Worm (Caenorhabditis elegans) whole organism, midembryonic: ENCODE measurements around the gene C54D10.9.

ENCODE experiments used
- T22C8.4 ChIP-seq: fragments of 200-800 bp; sonication (Bioruptor generic); IDR thresholded peaks from 2 replicates; pipeline ENCODE4 v1.3.6; 2022; ENCODE audit warnings: missing genetic modification characterization, missing compliant biosample characterization
- cog-1 ChIP-seq: sonication (generic microtip); optimal IDR thresholded peaks from 2 replicates; lab custom pipeline; 2016; ENCODE audit warnings: missing genetic modification characterization, missing compliant biosample characterization
- flt-1 ChIP-seq: fragments of 200-800 bp; sonication (Bioruptor generic); IDR thresholded peaks from 2 replicates; pipeline ENCODE4 v1.3.6; 2022; ENCODE audit warnings: missing genetic modification characterization, missing compliant biosample characterization
- klf-2 ChIP-seq: fragments of 200-800 bp; sonication (Bioruptor generic); conservative IDR thresholded peaks from 2 replicates; pipeline ENCODE4 v1.3.6; 2022; ENCODE audit warnings: missing genetic modification reagents, missing genetic modification characterization, missing compliant biosample characterization
- med-1 ChIP-seq: sonication (generic microtip); optimal IDR thresholded peaks from 2 replicates; lab custom pipeline; 2017; ENCODE audit warnings: missing genetic modification characterization, mild to moderate bottlenecking, missing compliant biosample characterization, antibody characterized with exemption, missing genetic modification reagents; ENCODE audit not compliant: insufficient read depth
- ref-1 ChIP-seq: fragments of 200-800 bp; sonication (Bioruptor generic); conservative IDR thresholded peaks from 2 replicates; pipeline ENCODE4 v1.3.6; 2022; ENCODE audit warnings: missing genetic modification reagents, missing genetic modification characterization, missing compliant biosample characterization
- tab-1 ChIP-seq: fragments of 200-800 bp; sonication (Bioruptor generic); IDR thresholded peaks from 2 replicates; pipeline ENCODE4 v1.3.6; 2022; ENCODE audit warnings: missing genetic modification characterization, missing compliant biosample characterization
- ztf-23 ChIP-seq: fragments of 200-800 bp; sonication (Bioruptor generic); IDR thresholded peaks from 2 replicates; pipeline ENCODE4 v1.3.6; 2022; ENCODE audit warnings: missing genetic modification reagents, missing genetic modification characterization, missing compliant biosample characterization
- ztf-29 ChIP-seq: fragments of 200-800 bp; sonication (Bioruptor generic); IDR thresholded peaks from 2 replicates; pipeline ENCODE4 v1.3.6; 2022; ENCODE audit warnings: missing genetic modification reagents, missing genetic modification characterization, missing compliant biosample characterization

The C54D10.9 gene

ce11 chrV:12446895-12447294 lies at the start of gene C54D10.9, which contains the start of gene pals-38:
TSS of gene C54D10.9 (plus strand) at chrV:12447153.
TSS of gene pals-38 (minus strand) at chrV:12446995.
- TF ChIP-seq ztf-23 (GFP tag; lab: Robert Waterston, UW) (no peak), med-1 (GFP tag; lab: Kevin White, UChicago) (no peak), tab-1 (GFP tag; lab: Robert Waterston, UW) (no peak), flt-1 (no peak), klf-2 (no peak), ref-1 (no peak)

ce11 chrV:12397545-12397944 lies 49.4 kb upstream of the C54D10.9 start, which contains the start of gene K01D12.5:
TSS of gene K01D12.5 (plus strand) at chrV:12397845.
- TF ChIP-seq med-1 (GFP tag; lab: Kevin White, UChicago) = no peak
- no peak for TF ChIP-seq ztf-23 (GFP tag; lab: Robert Waterston, UW)
- no peak for TF ChIP-seq tab-1 (GFP tag; lab: Robert Waterston, UW)

ce11 chrV:12400677-12401236 lies 46.2 kb upstream of the C54D10.9 start, which contains the start of the genes K01D12.20 and miga-1:
TSS of gene K01D12.20 (minus strand) at chrV:12400814.
TSS of gene miga-1 (minus strand) at chrV:12400859.
- TF ChIP-seq flt-1 (no peak), klf-2 (no peak), ztf-29 (GFP tag; lab: Robert Waterston, UW) (no peak), cog-1 (tag; lab: Kevin White, UChicago) (no peak), ref-1 (no peak), tab-1 (GFP tag; lab: Robert Waterston, UW) (no peak), med-1 (GFP tag; lab: Kevin White, UChicago) (no peak), T22C8.4 (GFP tag; lab: Robert Waterston, UW) (no peak), ztf-23 (GFP tag; lab: Robert Waterston, UW) (no peak)

- TF ChIP-seq ztf-29 (GFP tag; lab: Robert Waterston, UW) = no peak
- TF ChIP-seq med-1 (GFP tag; lab: Kevin White, UChicago) = no peak
- TF ChIP-seq flt-1 = no peak
- TF ChIP-seq ztf-23 (GFP tag; lab: Robert Waterston, UW) = no peak
- no peak for TF ChIP-seq T22C8.4 (GFP tag; lab: Robert Waterston, UW)
- no peak for TF ChIP-seq klf-2
- TF ChIP-seq ref-1 = no peak
- no peak for TF ChIP-seq cog-1 (tag; lab: Kevin White, UChicago)
- TF ChIP-seq tab-1 (GFP tag; lab: Robert Waterston, UW) = no peak
These were observed 45.6 kb upstream of the C54D10.9 start, which contains the start of gene K01D12.7 for ce11 chrV:12401383-12401782. TSS of gene K01D12.7 (minus strand) at chrV:12401483.

ce11 chrV:12402355-12402754 lies 44.6 kb upstream of the C54D10.9 start, which contains the start of gene K01D12.8:
TSS of gene K01D12.8 (plus strand) at chrV:12402655.
- TF ChIP-seq ztf-23 (GFP tag; lab: Robert Waterston, UW) (no peak), T22C8.4 (GFP tag; lab: Robert Waterston, UW) (no peak), tab-1 (GFP tag; lab: Robert Waterston, UW) (no peak), flt-1 (no peak), klf-2 (no peak), ztf-29 (GFP tag; lab: Robert Waterston, UW) (no peak)

- TF ChIP-seq tab-1 (GFP tag; lab: Robert Waterston, UW) (no peak), T22C8.4 (GFP tag; lab: Robert Waterston, UW) (no peak)
These were observed 42.4 kb upstream of the C54D10.9 start, which contains the start of gene K01D12.9 for ce11 chrV:12404544-12404943. TSS of gene K01D12.9 (minus strand) at chrV:12404644.

- TF ChIP-seq cog-1 (tag; lab: Kevin White, UChicago) = no peak
- TF ChIP-seq ref-1 = no peak
- TF ChIP-seq klf-2 = no peak
These were observed 41.0 kb upstream of the C54D10.9 start, which contains the start of gene K01D12.10 for ce11 chrV:12405929-12406328. TSS of gene K01D12.10 (plus strand) at chrV:12406229.

- TF ChIP-seq flt-1 (no peak), klf-2 (0 out of 2 replicates have a peak, but pooled peaks have one; percentile 14), cog-1 (tag; lab: Kevin White, UChicago) (no peak)
These were observed 40.4 kb upstream of the C54D10.9 start for ce11 chrV:12406514-12406913.

- no peak for TF ChIP-seq cog-1 (tag; lab: Kevin White, UChicago)
- TF ChIP-seq ztf-23 (GFP tag; lab: Robert Waterston, UW) = no peak
- no peak for TF ChIP-seq med-1 (GFP tag; lab: Kevin White, UChicago)
- no peak for TF ChIP-seq tab-1 (GFP tag; lab: Robert Waterston, UW)
- TF ChIP-seq ztf-29 (GFP tag; lab: Robert Waterston, UW) = no peak
- TF ChIP-seq T22C8.4 (GFP tag; lab: Robert Waterston, UW) = no peak
- TF ChIP-seq klf-2 = no peak
- no peak for TF ChIP-seq flt-1
- no peak for TF ChIP-seq ref-1
These were observed 38.4 kb upstream of the C54D10.9 start, which contains the start of gene cdr-4 for ce11 chrV:12408525-12408924. TSS of gene cdr-4 (minus strand) at chrV:12408625.

- TF ChIP-seq tab-1 (GFP tag; lab: Robert Waterston, UW) (no peak), med-1 (GFP tag; lab: Kevin White, UChicago) (no peak)
These were observed 38.0 kb upstream of the C54D10.9 start for ce11 chrV:12408996-12409395.

- TF ChIP-seq med-1 (GFP tag; lab: Kevin White, UChicago) = no peak
- TF ChIP-seq ztf-23 (GFP tag; lab: Robert Waterston, UW) = no peak
- no peak for TF ChIP-seq klf-2
- TF ChIP-seq ztf-29 (GFP tag; lab: Robert Waterston, UW) = no peak
- no peak for TF ChIP-seq ref-1
- no peak for TF ChIP-seq tab-1 (GFP tag; lab: Robert Waterston, UW)
- TF ChIP-seq flt-1 = no peak
- no peak for TF ChIP-seq cog-1 (tag; lab: Kevin White, UChicago)
- TF ChIP-seq T22C8.4 (GFP tag; lab: Robert Waterston, UW) = no peak
These were observed 36.4 kb upstream of the C54D10.9 start, which contains the start of gene hrg-2 for ce11 chrV:12410416-12411001. TSS of gene hrg-2 (minus strand) at chrV:12410513.
